Fruit fly (Drosophila melanogaster) whole organism, embryonic: ENCODE measurements around the gene Notum.

Experiments used
- Adf1 ChIP-seq: fragments of 200-800 bp; sonication (Bioruptor generic); IDR thresholded peaks from 2 replicates; pipeline ENCODE4 v1.3.6; 2022; ENCODE audit warnings: missing biosample characterization, missing genetic modification characterization
- Bdp1 ChIP-seq: fragments of 200-800 bp; sonication (Bioruptor generic); optimal IDR thresholded peaks from 3 replicates; lab custom pipeline; 2016; ENCODE audit warnings: missing biosample characterization, missing genetic modification characterization
- Bgb ChIP-seq: fragments of 200-800 bp; sonication (Bioruptor generic); IDR thresholded peaks from 2 replicates; pipeline ENCODE4 v1.3.6; 2022; ENCODE audit warnings: missing biosample characterization, missing genetic modification characterization; ENCODE audit not compliant: partially characterized antibody
- CG1024 ChIP-seq: fragments of 200-800 bp; sonication (Bioruptor generic); IDR thresholded peaks from 2 replicates; pipeline ENCODE4 v1.3.6; 2022; ENCODE audit warnings: missing biosample characterization, missing genetic modification characterization
- CG10274 ChIP-seq: fragments of 200-800 bp; sonication (Bioruptor generic); optimal IDR thresholded peaks from 3 replicates; lab custom pipeline; 2017; ENCODE audit warnings: missing biosample characterization, mild to moderate bottlenecking, missing genetic modification characterization
- CG11247 ChIP-seq: fragments of 200-800 bp; sonication (Bioruptor generic); IDR thresholded peaks from 2 replicates; pipeline ENCODE4 v1.3.6; 2022; ENCODE audit warnings: missing biosample characterization, missing genetic modification characterization
- CG11456 ChIP-seq: fragments of 200-800 bp; sonication (Bioruptor generic); IDR thresholded peaks from 3 replicates; pipeline ENCODE4 v1.3.6; 2022; ENCODE audit warnings: missing biosample characterization, missing genetic modification characterization
- CG12769 ChIP-seq: fragments of 200-800 bp; sonication (Bioruptor generic); optimal IDR thresholded peaks from 2 replicates; lab custom pipeline; 2019; ENCODE audit warnings: missing biosample characterization, mild to moderate bottlenecking, missing genetic modification characterization, moderate library complexity
- CG12942 ChIP-seq: fragments of 200-800 bp; sonication (Bioruptor generic); optimal IDR thresholded peaks from 3 replicates; lab custom pipeline; 2016; ENCODE audit warnings: missing biosample characterization, missing genetic modification characterization
- CG13624 ChIP-seq: fragments of 200-800 bp; sonication (Bioruptor generic); optimal IDR thresholded peaks from 2 replicates; lab custom pipeline; 2016; ENCODE audit warnings: missing biosample characterization, missing genetic modification characterization
- CG14441 ChIP-seq: fragments of 200-800 bp; sonication (Bioruptor generic); IDR thresholded peaks from 2 replicates; pipeline ENCODE4 v1.3.6; 2022; ENCODE audit warnings: missing biosample characterization, missing genetic modification characterization
- CG16779 ChIP-seq: fragments of 200-800 bp; sonication (Bioruptor generic); IDR thresholded peaks from 2 replicates; pipeline ENCODE4 v1.3.6; 2022; ENCODE audit warnings: missing biosample characterization, missing genetic modification characterization
- CG16863 ChIP-seq: fragments of 200-800 bp; sonication (Bioruptor generic); optimal IDR thresholded peaks from 3 replicates; lab custom pipeline; 2016; ENCODE audit warnings: missing biosample characterization, missing genetic modification characterization
- CG1832 ChIP-seq: fragments of 200-800 bp; sonication (Bioruptor generic); optimal IDR thresholded peaks from 2 replicates; lab custom pipeline; 2017; ENCODE audit warnings: missing biosample characterization, mild to moderate bottlenecking, missing genetic modification characterization, inconsistent platforms
- CG18476 ChIP-seq: fragments of 200-800 bp; sonication (Bioruptor generic); optimal IDR thresholded peaks from 2 replicates; lab custom pipeline; 2016; ENCODE audit warnings: missing biosample characterization, mild to moderate bottlenecking, missing genetic modification characterization
- CG2199 ChIP-seq: fragments of 200-800 bp; sonication (Bioruptor generic); IDR thresholded peaks from 3 replicates; pipeline ENCODE4 v1.3.6; 2022; ENCODE audit warnings: missing biosample characterization, missing genetic modification characterization
- CG2712 ChIP-seq: fragments of 200-800 bp; optimal IDR thresholded peaks from 3 replicates; lab custom pipeline; 2019; ENCODE audit warnings: missing biosample characterization, mild to moderate bottlenecking, missing genetic modification characterization, moderate library complexity
- CG32532 ChIP-seq: fragments of 200-800 bp; sonication (Bioruptor generic); IDR thresholded peaks from 2 replicates; pipeline ENCODE4 v1.3.6; 2022; ENCODE audit warnings: missing biosample characterization, missing genetic modification characterization
- CG4360 ChIP-seq: fragments of 200-800 bp; sonication (Bioruptor generic); IDR thresholded peaks from 2 replicates; pipeline ENCODE4 v1.3.6; 2022; ENCODE audit warnings: missing biosample characterization, missing genetic modification characterization
- CG5180 ChIP-seq: fragments of 200-800 bp; sonication (Bioruptor generic); optimal IDR thresholded peaks from 3 replicates; lab custom pipeline; 2017; ENCODE audit warnings: missing biosample characterization, missing genetic modification characterization, mild to moderate bottlenecking, moderate library complexity, missing genetic modification reagents
- CG6272 ChIP-seq: fragments of 200-800 bp; sonication (Bioruptor generic); IDR thresholded peaks from 2 replicates; pipeline ENCODE4 v1.3.6; 2022; ENCODE audit warnings: missing biosample characterization, missing genetic modification characterization
- CG7271 ChIP-seq: fragments of 200-800 bp; sonication (Bioruptor generic); optimal IDR thresholded peaks from 2 replicates; lab custom pipeline; 2018; ENCODE audit warnings: missing biosample characterization, mild to moderate bottlenecking, missing genetic modification characterization, moderate library complexity
- CG7745 ChIP-seq: fragments of 200-800 bp; sonication (Bioruptor generic); optimal IDR thresholded peaks from 2 replicates; lab custom pipeline; 2018; ENCODE audit warnings: missing biosample characterization, mild to moderate bottlenecking, missing genetic modification characterization, moderate library complexity
- CG7963 ChIP-seq: fragments of 200-800 bp; sonication (Bioruptor generic); IDR thresholded peaks from 3 replicates; pipeline ENCODE4 v1.3.6; 2022; ENCODE audit warnings: missing biosample characterization, missing genetic modification characterization; ENCODE audit not compliant: partially characterized antibody
- Chrac-16 ChIP-seq: fragments of 200-800 bp; sonication (Bioruptor generic); optimal IDR thresholded peaks from 3 replicates; lab custom pipeline; 2016; ENCODE audit warnings: missing biosample characterization, missing genetic modification characterization
- Deaf1 ChIP-seq: fragments of 200-800 bp; optimal IDR thresholded peaks from 3 replicates; lab custom pipeline; 2019; ENCODE audit warnings: missing biosample characterization, mild to moderate bottlenecking, missing genetic modification characterization, moderate library complexity
- Dref ChIP-seq: fragments of 200-800 bp; sonication (Bioruptor generic); IDR thresholded peaks from 2 replicates; pipeline ENCODE4 v1.3.6; 2022; ENCODE audit warnings: missing biosample characterization, missing genetic modification characterization
- Ets65A ChIP-seq: fragments of 200-800 bp; sonication (Bioruptor generic); peaks from one replicate; lab custom pipeline; 2016; ENCODE audit warnings: missing biosample characterization, missing genetic modification characterization
- HLHmδ ChIP-seq: fragments of 200-800 bp; sonication (Bioruptor generic); optimal IDR thresholded peaks from 2 replicates; lab custom pipeline; 2018; ENCODE audit warnings: missing biosample characterization, mild to moderate bottlenecking, missing genetic modification characterization, moderate library complexity
- Med ChIP-seq: fragments of 200-800 bp; sonication (Bioruptor generic); peaks from one replicate; lab custom pipeline; 2016; ENCODE audit warnings: missing biosample characterization, missing genetic modification characterization, mild to moderate bottlenecking, inconsistent platforms, moderate library complexity
- Mes4 ChIP-seq: fragments of 200-800 bp; sonication (Bioruptor generic); optimal IDR thresholded peaks from 2 replicates; lab custom pipeline; 2016; ENCODE audit warnings: missing biosample characterization, missing genetic modification characterization
- Neu2 ChIP-seq: fragments of 200-800 bp; sonication (Bioruptor generic); optimal IDR thresholded peaks from 3 replicates; lab custom pipeline; 2016; ENCODE audit warnings: missing biosample characterization, missing genetic modification characterization, borderline replicate concordance
- Trl ChIP-seq, 3 experiments: fragments of >200 bp in 2 of 3; fragments of 200-800 bp in 1 of 3; sonication (Bioruptor generic) in 1 of 3; optimal IDR thresholded peaks; 2 replicates in 1 of 3; 3 replicates in 2 of 3; lab custom pipeline; 2016 to 2017; ENCODE audit warnings: missing biosample characterization in 1 of 3, missing genetic modification characterization in 1 of 3
- Vsx1 ChIP-seq: fragments of 200-800 bp; sonication (Bioruptor generic); optimal IDR thresholded peaks from 2 replicates; lab custom pipeline; 2017; ENCODE audit warnings: missing biosample characterization, mild to moderate bottlenecking, missing genetic modification characterization, missing genetic modification reagents
- Xbp1 ChIP-seq: fragments of 200-800 bp; sonication (Bioruptor generic); optimal IDR thresholded peaks from 3 replicates; lab custom pipeline; 2016; ENCODE audit warnings: missing biosample characterization, mild to moderate bottlenecking, missing genetic modification characterization
- amos ChIP-seq: fragments of 200-800 bp; sonication (Bioruptor generic); IDR thresholded peaks from 2 replicates; pipeline ENCODE4 v1.3.6; 2022; ENCODE audit warnings: missing biosample characterization, missing genetic modification characterization; ENCODE audit not compliant: partially characterized antibody
- ash1 ChIP-seq: fragments of 200-800 bp; sonication (Bioruptor generic); optimal IDR thresholded peaks from 2 replicates; lab custom pipeline; 2018; ENCODE audit warnings: missing biosample characterization, mild to moderate bottlenecking, missing genetic modification characterization
- ato ChIP-seq: fragments of 200-800 bp; sonication (Bioruptor generic); IDR thresholded peaks from 2 replicates; pipeline ENCODE4 v1.3.6; 2022; ENCODE audit warnings: missing biosample characterization, missing genetic modification characterization; ENCODE audit not compliant: partially characterized antibody
- cad ChIP-seq: fragments of >200 bp; optimal IDR thresholded peaks from 2 replicates; lab custom pipeline; 2017; ENCODE audit warnings: missing biosample characterization, missing genetic modification characterization
- cg ChIP-seq: fragments of 200-800 bp; sonication (Bioruptor generic); optimal IDR thresholded peaks from 3 replicates; lab custom pipeline; 2019; ENCODE audit warnings: missing biosample characterization, mild to moderate bottlenecking, missing genetic modification characterization, moderate library complexity
- gsb-n ChIP-seq: fragments of 200-800 bp; sonication (Bioruptor generic); optimal IDR thresholded peaks from 3 replicates; lab custom pipeline; 2018; ENCODE audit warnings: missing biosample characterization, mild to moderate bottlenecking, missing genetic modification characterization
- ind ChIP-seq: fragments of 200-800 bp; sonication (Bioruptor generic); optimal IDR thresholded peaks from 3 replicates; lab custom pipeline; 2016; ENCODE audit warnings: missing biosample characterization, missing genetic modification characterization
- inv ChIP-seq: fragments of 200-800 bp; sonication (Bioruptor generic); IDR thresholded peaks from 2 replicates; pipeline ENCODE4 v1.3.6; 2022; ENCODE audit warnings: missing biosample characterization, missing genetic modification characterization; ENCODE audit not compliant: partially characterized antibody
- oc ChIP-seq: fragments of 200-800 bp; sonication (Bioruptor generic); optimal IDR thresholded peaks from 2 replicates; lab custom pipeline; 2018; ENCODE audit warnings: missing biosample characterization, mild to moderate bottlenecking, missing genetic modification characterization, moderate library complexity
- pfk ChIP-seq: fragments of 200-800 bp; sonication (Bioruptor generic); optimal IDR thresholded peaks from 2 replicates; lab custom pipeline; 2018; ENCODE audit warnings: missing biosample characterization, mild to moderate bottlenecking, missing genetic modification characterization, moderate library complexity
- pita ChIP-seq: fragments of 200-800 bp; sonication (Bioruptor generic); optimal IDR thresholded peaks from 2 replicates; lab custom pipeline; 2017; ENCODE audit warnings: missing biosample characterization, mild to moderate bottlenecking, missing genetic modification characterization
- sens ChIP-seq: fragments of 200-800 bp; sonication (Bioruptor generic); peaks from one replicate; lab custom pipeline; 2016; ENCODE audit warnings: missing biosample characterization, missing genetic modification characterization
- sob ChIP-seq: fragments of 200-800 bp; sonication (Bioruptor generic); IDR thresholded peaks from 2 replicates; pipeline ENCODE4 v1.3.6; 2022; ENCODE audit warnings: missing biosample characterization, missing genetic modification characterization
- ttk ChIP-seq: fragments of 200-800 bp; sonication (Bioruptor generic); IDR thresholded peaks from 2 replicates; pipeline ENCODE4 v2.1.2; 2022; ENCODE audit warnings: missing biosample characterization, missing genetic modification characterization

Notum gene

dm6 chr3L:16023020-16023648, at the start of gene Notum (continued):
- peak; percentile 9 for TF ChIP-seq CG2712 (tag; lab: Kevin White, UChicago)
- peak; percentile 92 for TF ChIP-seq Ets65A (GFP tag; lab: Kevin White, UChicago)
- peak; percentile 47 for TF ChIP-seq HLHmδ (GFP tag; lab: Kevin White, UChicago)
- peak; percentile 69 for TF ChIP-seq CG1832 (GFP tag; lab: Kevin White, UChicago)
- TF ChIP-seq amos (GFP tag; lab: Robert Waterston, UW), result peak; percentile 38; the same call in 1 of the 2 replicates
- TF ChIP-seq sob (GFP tag; lab: Robert Waterston, UW), result 0 out of 2 replicates have a peak, but pooled peaks have one; percentile 11
- TF ChIP-seq CG32532, result peak; percentile 34; the same call in 1 of the 2 replicates
- TF ChIP-seq CG4360 (GFP tag; lab: Robert Waterston, UW), result peak; percentile 43
- TF ChIP-seq CG16863 (GFP tag; lab: Kevin White, UChicago), result peak; percentile 11
- peak; percentile 17 for TF ChIP-seq CG7271 (tag; lab: Kevin White, UChicago)
- TF ChIP-seq Adf1, result peak; percentile 93
- TF ChIP-seq pfk (GFP tag; lab: Kevin White, UChicago), result no peak
- peak; percentile 48 for TF ChIP-seq Deaf1
- peak; percentile 28; the same call in 1 of the 2 replicates for TF ChIP-seq ato (GFP tag; lab: Robert Waterston, UW)
- 0 out of 2 replicates have a peak, but pooled peaks have one; percentile 37 for TF ChIP-seq CG11247
- no peak for TF ChIP-seq ind
- 0 out of 3 replicates have a peak, but pooled peaks have one; percentile 30 for TF ChIP-seq CG11456 (GFP tag; lab: Robert Waterston, UW)
- peak; percentile 34 for TF ChIP-seq oc (tag; lab: Kevin White, UChicago)
- TF ChIP-seq CG18476, result no peak
- TF ChIP-seq sens, result peak; percentile 84
- no peak for TF ChIP-seq Xbp1
- TF ChIP-seq Mes4, result peak; percentile 11
- no peak for TF ChIP-seq CG7745
- 0 out of 2 replicates have a peak, but pooled peaks have one; percentile 13 for TF ChIP-seq CG6272 (GFP tag; lab: Robert Waterston, UW)
- peak; percentile 57; the same call in 1 of the 2 replicates for TF ChIP-seq Bgb (GFP tag; lab: Robert Waterston, UW)
- TF ChIP-seq gsb-n, result peak; percentile 18
- TF ChIP-seq cad, result peak; percentile 45
- 0 out of 2 replicates have a peak, but pooled peaks have one; percentile 11 for TF ChIP-seq CG14441
- TF ChIP-seq CG12942 (GFP tag; lab: Kevin White, UChicago), result no peak
- TF ChIP-seq cg (GFP tag; lab: Kevin White, UChicago), result peak; percentile 33
- peak; percentile 71 for TF ChIP-seq Med (GFP tag; lab: Kevin White, UChicago)
- peak; percentile 88; the same call in 2 of the 3 replicates for TF ChIP-seq CG2199 (GFP tag; lab: Robert Waterston, UW)
- TF ChIP-seq, all 482 proteins: peak for 60

- no peak for TF ChIP-seq inv
- TF ChIP-seq Vsx1 (GFP tag; lab: Kevin White, UChicago), result no peak
- TF ChIP-seq CG16779 (GFP tag; lab: Robert Waterston, UW), result 0 out of 2 replicates have a peak, but pooled peaks have one; percentile 28
- TF ChIP-seq Med (GFP tag; lab: Kevin White, UChicago), result peak; percentile 12
- TF ChIP-seq Ets65A (GFP tag; lab: Kevin White, UChicago), result peak; percentile 90
Measured at dm6 chr3L:15974166-15974565, 49.1 kb upstream of the Notum start.

dm6 chr3L:15975068-15975467, 48.2 kb upstream of the Notum start, which contains the start of gene CG17026:
Gene CG17026 (plus strand): TSS chr3L:15975368.
- no peak for TF ChIP-seq CG7963 (GFP tag; lab: Robert Waterston, UW)
- TF ChIP-seq ttk (GFP tag; lab: Robert Waterston, UW), result no peak
- TF ChIP-seq CG12769 (tag; lab: Kevin White, UChicago), result no peak
- TF ChIP-seq Chrac-16 (GFP tag; lab: Kevin White, UChicago), result no peak
- no peak for TF ChIP-seq ash1 (GFP tag; lab: Kevin White, UChicago)
- no peak for TF ChIP-seq Trl (optimal IDR thresholded peaks at IDR 0.05; lab: Kevin White, UChicago)
- TF ChIP-seq Trl (GFP tag; optimal IDR thresholded peaks at IDR 0.05; lab: Kevin White, UChicago), result no peak
- TF ChIP-seq CG13624, result no peak
- no peak for TF ChIP-seq CG5180 (GFP tag; lab: Kevin White, UChicago)
- no peak for TF ChIP-seq Bdp1 (GFP tag; lab: Kevin White, UChicago)
- no peak for TF ChIP-seq CG1024 (GFP tag; lab: Robert Waterston, UW)
- no peak for TF ChIP-seq Neu2 (GFP tag; lab: Kevin White, UChicago)
- TF ChIP-seq Dref (GFP tag; lab: Robert Waterston, UW), result no peak
- TF ChIP-seq CG10274 (GFP tag; lab: Kevin White, UChicago), result no peak
- TF ChIP-seq pita (GFP tag; lab: Kevin White, UChicago), result no peak
